Fruit fly (Drosophila melanogaster) whole organism, embryonic: ENCODE results near the gene AP-1-2beta.
A peak's percentile ranks its signal among the peaks of the same experiment; 100 is the strongest.

Experiments used
- Antp ChIP-seq: fragments of 200-800 bp; sonication (Bioruptor generic); optimal IDR thresholded peaks from 3 replicates; lab custom pipeline; 2016; ENCODE audit warnings: missing biosample characterization, missing genetic modification characterization
- Bdp1 ChIP-seq: fragments of 200-800 bp; sonication (Bioruptor generic); optimal IDR thresholded peaks from 3 replicates; lab custom pipeline; 2016; ENCODE audit warnings: missing biosample characterization, missing genetic modification characterization
- BtbVII ChIP-seq: fragments of 200-800 bp; sonication (Bioruptor generic); optimal IDR thresholded peaks from 3 replicates; lab custom pipeline; 2017; ENCODE audit warnings: missing biosample characterization, mild to moderate bottlenecking, missing genetic modification characterization
- CG10366 ChIP-seq: fragments of 200-800 bp; sonication (Bioruptor generic); IDR thresholded peaks from 2 replicates; pipeline ENCODE4 v1.3.6; 2022; ENCODE audit warnings: missing biosample characterization, missing genetic modification characterization
- CG10543 ChIP-seq: fragments of 200-800 bp; sonication (Bioruptor generic); optimal IDR thresholded peaks from 3 replicates; lab custom pipeline; 2017; ENCODE audit warnings: missing biosample characterization, mild to moderate bottlenecking, missing genetic modification characterization, moderate library complexity
- CG11398 ChIP-seq: fragments of 200-800 bp; sonication (Bioruptor generic); optimal IDR thresholded peaks from 2 replicates; lab custom pipeline; 2016; ENCODE audit warnings: missing biosample characterization, missing genetic modification characterization
- CG11456 ChIP-seq: fragments of 200-800 bp; sonication (Bioruptor generic); IDR thresholded peaks from 3 replicates; pipeline ENCODE4 v1.3.6; 2022; ENCODE audit warnings: missing biosample characterization, missing genetic modification characterization
- CG12744 ChIP-seq: fragments of 200-800 bp; sonication (Bioruptor generic); optimal IDR thresholded peaks from 2 replicates; lab custom pipeline; 2016; ENCODE audit warnings: missing biosample characterization, missing genetic modification characterization
- CG13775 ChIP-seq: fragments of 200-800 bp; sonication (Bioruptor generic); optimal IDR thresholded peaks from 3 replicates; lab custom pipeline; 2017; ENCODE audit warnings: missing biosample characterization, mild to moderate bottlenecking, missing genetic modification characterization
- CG17802 ChIP-seq: fragments of 200-800 bp; sonication (Bioruptor generic); optimal IDR thresholded peaks from 2 replicates; lab custom pipeline; 2018; ENCODE audit warnings: missing biosample characterization, mild to moderate bottlenecking, missing genetic modification characterization, moderate library complexity
- CG30403 ChIP-seq: fragments of 200-800 bp; sonication (Bioruptor generic); optimal IDR thresholded peaks from 3 replicates; lab custom pipeline; 2016; ENCODE audit warnings: missing biosample characterization, missing genetic modification characterization
- CG3407 ChIP-seq: fragments of 200-800 bp; sonication (Bioruptor generic); optimal IDR thresholded peaks from 2 replicates; lab custom pipeline; 2018; ENCODE audit warnings: missing biosample characterization, mild to moderate bottlenecking, missing genetic modification characterization
- CG3847 ChIP-seq: fragments of 200-800 bp; sonication (Bioruptor generic); IDR thresholded peaks from 2 replicates; pipeline ENCODE4 v1.3.6; 2022; ENCODE audit warnings: missing biosample characterization, missing genetic modification characterization
- CG7928 ChIP-seq: fragments of 200-800 bp; sonication (Bioruptor generic); optimal IDR thresholded peaks from 2 replicates; lab custom pipeline; 2017; ENCODE audit warnings: missing biosample characterization, mild to moderate bottlenecking, missing genetic modification characterization
- CG7963 ChIP-seq: fragments of 200-800 bp; sonication (Bioruptor generic); IDR thresholded peaks from 3 replicates; pipeline ENCODE4 v1.3.6; 2022; ENCODE audit warnings: missing biosample characterization, missing genetic modification characterization; ENCODE audit not compliant: partially characterized antibody
- CG8924 ChIP-seq: fragments of 200-800 bp; optimal IDR thresholded peaks from 3 replicates; lab custom pipeline; 2019; ENCODE audit warnings: missing biosample characterization, mild to moderate bottlenecking, missing genetic modification characterization, moderate library complexity
- CG9727 ChIP-seq: fragments of 200-800 bp; sonication (Bioruptor generic); optimal IDR thresholded peaks from 3 replicates; lab custom pipeline; 2017; ENCODE audit warnings: missing biosample characterization, mild to moderate bottlenecking, missing genetic modification characterization
- CG9932 ChIP-seq: fragments of 200-800 bp; sonication (Bioruptor generic); IDR thresholded peaks from 2 replicates; pipeline ENCODE4 v1.3.6; 2022; ENCODE audit warnings: missing biosample characterization, missing genetic modification characterization
- CHES-1-like ChIP-seq: fragments of 200-800 bp; sonication (Bioruptor generic); optimal IDR thresholded peaks from 2 replicates; lab custom pipeline; 2016; ENCODE audit warnings: missing biosample characterization, missing genetic modification characterization
- Dbx ChIP-seq: fragments of 200-800 bp; sonication (Bioruptor generic); IDR thresholded peaks from 3 replicates; pipeline ENCODE4 v1.3.6; 2022; ENCODE audit warnings: missing biosample characterization, missing genetic modification characterization
- Dll ChIP-seq: fragments of 200-800 bp; sonication (Bioruptor generic); IDR thresholded peaks from 4 replicates; pipeline ENCODE4 v1.3.6; 2022; ENCODE audit warnings: missing biosample characterization, missing genetic modification characterization; ENCODE audit not compliant: partially characterized antibody
- Ets97D ChIP-seq: fragments of 200-800 bp; sonication (Bioruptor generic); optimal IDR thresholded peaks from 3 replicates; lab custom pipeline; 2016; ENCODE audit warnings: missing biosample characterization, missing genetic modification characterization
- Fer3 ChIP-seq: fragments of 200-800 bp; sonication (Bioruptor generic); optimal IDR thresholded peaks from 2 replicates; lab custom pipeline; 2018; ENCODE audit warnings: missing biosample characterization, mild to moderate bottlenecking, missing genetic modification characterization, moderate library complexity
- MBD-R2 ChIP-seq: fragments of 200-800 bp; sonication (Bioruptor generic); IDR thresholded peaks from 2 replicates; pipeline ENCODE4 v1.3.6; 2022; ENCODE audit warnings: missing biosample characterization, missing genetic modification characterization
- Opbp ChIP-seq: fragments of 200-800 bp; sonication (Bioruptor generic); IDR thresholded peaks from 3 replicates; pipeline ENCODE4 v1.3.6; 2022; ENCODE audit warnings: missing biosample characterization, missing genetic modification characterization; ENCODE audit not compliant: partially characterized antibody
- Sin3A ChIP-seq: fragments of >200 bp; optimal IDR thresholded peaks from 2 replicates; lab custom pipeline; 2018
- Six4 ChIP-seq: fragments of 200-800 bp; sonication (Bioruptor generic); optimal IDR thresholded peaks from 2 replicates; lab custom pipeline; 2016; ENCODE audit warnings: missing biosample characterization, missing genetic modification characterization
- al ChIP-seq: fragments of 200-800 bp; sonication (Bioruptor generic); IDR thresholded peaks from 2 replicates; pipeline ENCODE4 v1.3.6; 2022; ENCODE audit warnings: missing biosample characterization, missing genetic modification characterization
- cad ChIP-seq: fragments of >200 bp; optimal IDR thresholded peaks from 2 replicates; lab custom pipeline; 2017; ENCODE audit warnings: missing biosample characterization, missing genetic modification characterization
- chif ChIP-seq, 2 experiments: fragments of 200-800 bp; sonication (Bioruptor generic); optimal IDR thresholded peaks; 3 replicates each; lab custom pipeline; 2016; ENCODE audit warnings: missing biosample characterization in 2 of 2, missing genetic modification characterization in 2 of 2
- chn ChIP-seq: fragments of 200-800 bp; sonication (Bioruptor generic); optimal IDR thresholded peaks from 2 replicates; lab custom pipeline; 2016; ENCODE audit warnings: missing biosample characterization, missing genetic modification characterization
- ci ChIP-seq: fragments of 200-800 bp; sonication (Bioruptor generic); IDR thresholded peaks from 3 replicates; pipeline ENCODE4 v1.3.6; 2022; ENCODE audit warnings: missing biosample characterization, missing genetic modification characterization
- dmrt99B ChIP-seq: fragments of 200-800 bp; sonication (Bioruptor generic); optimal IDR thresholded peaks from 2 replicates; lab custom pipeline; 2018; ENCODE audit warnings: missing biosample characterization, mild to moderate bottlenecking, missing genetic modification characterization, moderate library complexity
- ems ChIP-seq: fragments of 200-800 bp; sonication (Bioruptor generic); optimal IDR thresholded peaks from 3 replicates; lab custom pipeline; 2016; ENCODE audit warnings: missing biosample characterization, missing genetic modification characterization
- ftz-f1 ChIP-seq: fragments of 200-800 bp; sonication (Bioruptor generic); optimal IDR thresholded peaks from 2 replicates; lab custom pipeline; 2016; ENCODE audit warnings: missing biosample characterization, missing genetic modification characterization
- hbn ChIP-seq: fragments of 200-800 bp; sonication (Bioruptor generic); IDR thresholded peaks from 2 replicates; pipeline ENCODE4 v1.3.6; 2022; ENCODE audit warnings: missing biosample characterization, missing genetic modification characterization; ENCODE audit not compliant: partially characterized antibody
- insv ChIP-seq, 2 experiments: fragments of 200-800 bp; sonication (Bioruptor generic); optimal IDR thresholded peaks; 3 replicates each; lab custom pipeline; 2016 to 2018; ENCODE audit warnings: missing biosample characterization in 2 of 2, missing genetic modification characterization in 2 of 2
- knrl ChIP-seq: fragments of 200-800 bp; sonication (Bioruptor generic); IDR thresholded peaks from 3 replicates; pipeline ENCODE4 v1.3.6; 2022; ENCODE audit warnings: missing biosample characterization, missing genetic modification characterization; ENCODE audit not compliant: partially characterized antibody
- lola ChIP-seq, 3 experiments: fragments of >200 bp in 2 of 3; fragments of 200-800 bp in 1 of 3; sonication (Bioruptor generic) in 1 of 3; optimal IDR thresholded peaks; 2 replicates each; lab custom pipeline; 2017 to 2019; ENCODE audit warnings: missing biosample characterization in 3 of 3, missing genetic modification characterization in 3 of 3, mild to moderate bottlenecking in 1 of 3, moderate library complexity in 1 of 3
- pho ChIP-seq: fragments of 200-800 bp; sonication (Bioruptor generic); optimal IDR thresholded peaks from 2 replicates; lab custom pipeline; 2016; ENCODE audit warnings: missing biosample characterization, missing genetic modification characterization
- prd ChIP-seq, 3 experiments: fragments of >200 bp in 2 of 3; fragments of 200-800 bp in 1 of 3; sonication (Bioruptor generic) in 1 of 3; optimal IDR thresholded peaks in 2 of 3; IDR thresholded peaks in 1 of 3; 2 replicates in 2 of 3; 3 replicates in 1 of 3; pipeline versions ENCODE4 v1.3.6 to Lab custom; 2017 to 2022; ENCODE audit warnings: missing biosample characterization in 1 of 3, missing genetic modification characterization in 1 of 3
- pros ChIP-seq: fragments of 200-800 bp; sonication (Bioruptor generic); optimal IDR thresholded peaks from 3 replicates; lab custom pipeline; 2019; ENCODE audit warnings: missing biosample characterization, mild to moderate bottlenecking, missing genetic modification characterization, moderate library complexity
- run ChIP-seq: fragments of 200-800 bp; sonication (Bioruptor generic); optimal IDR thresholded peaks from 3 replicates; lab custom pipeline; 2018; ENCODE audit warnings: missing biosample characterization, mild to moderate bottlenecking, missing genetic modification characterization
- slou ChIP-seq: fragments of 200-800 bp; sonication (Bioruptor generic); optimal IDR thresholded peaks from 3 replicates; lab custom pipeline; 2016; ENCODE audit warnings: missing biosample characterization, missing genetic modification characterization
- sug ChIP-seq: fragments of 200-800 bp; optimal IDR thresholded peaks from 2 replicates; lab custom pipeline; 2019; ENCODE audit warnings: missing biosample characterization, mild to moderate bottlenecking, missing genetic modification characterization, moderate library complexity
- trh ChIP-seq: fragments of 200-800 bp; sonication (Bioruptor generic); optimal IDR thresholded peaks from 2 replicates; lab custom pipeline; 2016; ENCODE audit warnings: missing biosample characterization, missing genetic modification characterization
- zf30C ChIP-seq: fragments of 200-800 bp; sonication (Bioruptor generic); optimal IDR thresholded peaks from 3 replicates; lab custom pipeline; 2018; ENCODE audit warnings: missing biosample characterization, mild to moderate bottlenecking, missing genetic modification characterization

Gene AP-1-2beta

dm6 chrX:19694792-19695558 lies 35.8 kb upstream of the AP-1-2beta start, which contains the start of gene CG14229 (continued):
- TF ChIP-seq CG30403: peak; percentile 23
- peak; percentile 12 for TF ChIP-seq Six4 (GFP tag; lab: Kevin White, UChicago)
- peak; percentile 27; the same call in 1 of the 2 replicates for TF ChIP-seq al (GFP tag; lab: Robert Waterston, UW)
- TF ChIP-seq prd (optimal IDR thresholded peaks at IDR 0.05; lab: Kevin White, UChicago): no peak
- TF ChIP-seq prd (GFP tag; IDR thresholded peaks at IDR 0.05; lab: Robert Waterston, UW): peak; percentile 48; the same call in 1 of the 3 replicates
- TF ChIP-seq CG11398 (GFP tag; lab: Kevin White, UChicago): no peak

dm6 chrX:19696845-19697244 lies 34.0 kb upstream of the AP-1-2beta start, which contains the start of gene Cdc42:
Cdc42 (plus strand) TSS chrX:19697091.
- TF ChIP-seq Opbp (GFP tag; lab: Robert Waterston, UW) (no peak), Fer3 (tag; lab: Kevin White, UChicago) (no peak), dmrt99B (tag; lab: Kevin White, UChicago) (no peak), knrl (GFP tag; lab: Robert Waterston, UW) (0 out of 3 replicates have a peak, but pooled peaks have one; percentile 11), CG17802 (tag; lab: Kevin White, UChicago) (no peak), zf30C (GFP tag; lab: Kevin White, UChicago) (no peak), run (tag; lab: Kevin White, UChicago) (no peak), CG3407 (GFP tag; lab: Kevin White, UChicago) (no peak), ci (GFP tag; lab: Robert Waterston, UW) (peak; percentile 30; the same call in 1 of the 3 replicates), BtbVII (GFP tag; lab: Kevin White, UChicago) (no peak), CHES-1-like (no peak), pros (GFP tag; lab: Kevin White, UChicago) (no peak), Sin3A (lab: Kevin White, UChicago) (no peak), CG10543 (GFP tag; lab: Kevin White, UChicago) (no peak), Ets97D (peak; percentile 23), Dll (no peak), Antp (GFP tag; lab: Kevin White, UChicago) (no peak), CG11456 (peak; percentile 20; the same call in 1 of the 3 replicates), CG7928 (no peak), pho (GFP tag; lab: Kevin White, UChicago) (no peak), MBD-R2 (GFP tag; lab: Robert Waterston, UW) (peak; percentile 51), slou (no peak), CG10366 (GFP tag; lab: Robert Waterston, UW) (no peak), CG8924 (no peak), CG12744 (GFP tag; lab: Kevin White, UChicago) (no peak), cad (GFP tag; lab: Kevin White, UChicago) (no peak), chn (GFP tag; lab: Kevin White, UChicago) (no peak), CG13775 (GFP tag; lab: Kevin White, UChicago) (no peak), chif (GFP tag; optimal IDR thresholded peaks at IDR 0.05; lab: Kevin White, UChicago) (no peak), hbn (GFP tag; lab: Robert Waterston, UW) (no peak), lola (GFP tag; optimal IDR thresholded peaks at IDR 0.05; lab: Kevin White, UChicago) (no peak), Bdp1 (GFP tag; lab: Kevin White, UChicago) (no peak), Dbx (GFP tag; lab: Robert Waterston, UW) (no peak), ems (no peak), trh (GFP tag; lab: Kevin White, UChicago) (no peak), CG9932 (GFP tag; lab: Robert Waterston, UW) (peak; percentile 41; the same call in 1 of the 2 replicates), CG3847 (0 out of 2 replicates have a peak, but pooled peaks have one; percentile 17), CG9727 (GFP tag; lab: Kevin White, UChicago) (no peak), ftz-f1 (no peak), CG7963 (GFP tag; lab: Robert Waterston, UW) (no peak), insv (GFP tag; optimal IDR thresholded peaks at IDR 0.05; lab: Kevin White, UChicago) (no peak), sug (tag; lab: Kevin White, UChicago) (no peak)
